Fruit fly (Drosophila melanogaster) whole organism, embryonic: ENCODE measurements around the gene CG6231.

ENCODE experiments used
- Atf6 ChIP-seq: fragments of 200-800 bp; sonication (Bioruptor generic); IDR thresholded peaks from 2 replicates; pipeline ENCODE4 v1.3.6; 2022; ENCODE audit warnings: missing biosample characterization, missing genetic modification characterization
- Bteb2 ChIP-seq: fragments of 200-800 bp; sonication (Bioruptor generic); optimal IDR thresholded peaks from 2 replicates; lab custom pipeline; 2016; ENCODE audit warnings: missing biosample characterization, missing genetic modification characterization
- CG10431 ChIP-seq: fragments of 200-800 bp; sonication (Bioruptor generic); optimal IDR thresholded peaks from 3 replicates; lab custom pipeline; 2018; ENCODE audit warnings: missing biosample characterization, mild to moderate bottlenecking, missing genetic modification characterization
- CG10462 ChIP-seq: fragments of 200-800 bp; sonication (Bioruptor generic); optimal IDR thresholded peaks from 2 replicates; lab custom pipeline; 2016; ENCODE audit warnings: missing biosample characterization, missing genetic modification characterization
- CG11247 ChIP-seq: fragments of 200-800 bp; sonication (Bioruptor generic); IDR thresholded peaks from 2 replicates; pipeline ENCODE4 v1.3.6; 2022; ENCODE audit warnings: missing biosample characterization, missing genetic modification characterization
- CG13775 ChIP-seq: fragments of 200-800 bp; sonication (Bioruptor generic); optimal IDR thresholded peaks from 3 replicates; lab custom pipeline; 2017; ENCODE audit warnings: missing biosample characterization, mild to moderate bottlenecking, missing genetic modification characterization
- CG14014 ChIP-seq: fragments of 200-800 bp; sonication (Bioruptor generic); IDR thresholded peaks from 2 replicates; pipeline ENCODE4 v1.3.6; 2022; ENCODE audit warnings: missing biosample characterization, missing genetic modification characterization
- CG15601 ChIP-seq: fragments of 200-800 bp; sonication (Bioruptor generic); optimal IDR thresholded peaks from 3 replicates; lab custom pipeline; 2019; ENCODE audit warnings: missing biosample characterization, mild to moderate bottlenecking, missing genetic modification characterization, moderate library complexity
- CG16863 ChIP-seq: fragments of 200-800 bp; sonication (Bioruptor generic); optimal IDR thresholded peaks from 3 replicates; lab custom pipeline; 2016; ENCODE audit warnings: missing biosample characterization, missing genetic modification characterization
- CG17385 ChIP-seq: fragments of 200-800 bp; sonication (Bioruptor generic); optimal IDR thresholded peaks from 3 replicates; lab custom pipeline; 2018; ENCODE audit warnings: missing biosample characterization, mild to moderate bottlenecking, missing genetic modification characterization
- CG2116 ChIP-seq: fragments of 200-800 bp; sonication (Bioruptor generic); optimal IDR thresholded peaks from 3 replicates; lab custom pipeline; 2018; ENCODE audit warnings: missing biosample characterization, mild to moderate bottlenecking, missing genetic modification characterization
- CG2199 ChIP-seq: fragments of 200-800 bp; sonication (Bioruptor generic); IDR thresholded peaks from 3 replicates; pipeline ENCODE4 v1.3.6; 2022; ENCODE audit warnings: missing biosample characterization, missing genetic modification characterization
- CG31365 ChIP-seq: fragments of 200-800 bp; sonication (Bioruptor generic); optimal IDR thresholded peaks from 2 replicates; lab custom pipeline; 2018; ENCODE audit warnings: missing biosample characterization, mild to moderate bottlenecking, missing genetic modification characterization
- CG32532 ChIP-seq: fragments of 200-800 bp; sonication (Bioruptor generic); IDR thresholded peaks from 2 replicates; pipeline ENCODE4 v1.3.6; 2022; ENCODE audit warnings: missing biosample characterization, missing genetic modification characterization
- CG32772 ChIP-seq: fragments of 200-800 bp; sonication (Bioruptor generic); IDR thresholded peaks from 2 replicates; pipeline ENCODE4 v1.3.6; 2022; ENCODE audit warnings: missing biosample characterization, missing genetic modification characterization
- CG4282 ChIP-seq: fragments of 200-800 bp; sonication (Bioruptor generic); optimal IDR thresholded peaks from 2 replicates; lab custom pipeline; 2016; ENCODE audit warnings: missing biosample characterization, missing genetic modification characterization
- CG7372 ChIP-seq: fragments of 200-800 bp; sonication (Bioruptor generic); IDR thresholded peaks from 2 replicates; pipeline ENCODE4 v1.3.6; 2022; ENCODE audit warnings: missing biosample characterization, missing genetic modification characterization
- CG7839 ChIP-seq: fragments of 200-800 bp; sonication (Bioruptor generic); optimal IDR thresholded peaks from 3 replicates; lab custom pipeline; 2018; ENCODE audit warnings: missing biosample characterization, mild to moderate bottlenecking, missing genetic modification characterization, moderate library complexity
- CG8089 ChIP-seq: fragments of 200-800 bp; sonication (Bioruptor generic); optimal IDR thresholded peaks from 3 replicates; lab custom pipeline; 2016; ENCODE audit warnings: missing biosample characterization, missing genetic modification characterization
- CG8388 ChIP-seq: fragments of 200-800 bp; sonication (Bioruptor generic); optimal IDR thresholded peaks from 2 replicates; lab custom pipeline; 2019; ENCODE audit warnings: missing biosample characterization, mild to moderate bottlenecking, missing genetic modification characterization, moderate library complexity
- CG9727 ChIP-seq: fragments of 200-800 bp; sonication (Bioruptor generic); optimal IDR thresholded peaks from 3 replicates; lab custom pipeline; 2017; ENCODE audit warnings: missing biosample characterization, mild to moderate bottlenecking, missing genetic modification characterization
- CG9932 ChIP-seq: fragments of 200-800 bp; sonication (Bioruptor generic); IDR thresholded peaks from 2 replicates; pipeline ENCODE4 v1.3.6; 2022; ENCODE audit warnings: missing biosample characterization, missing genetic modification characterization
- CHES-1-like ChIP-seq: fragments of 200-800 bp; sonication (Bioruptor generic); optimal IDR thresholded peaks from 2 replicates; lab custom pipeline; 2016; ENCODE audit warnings: missing biosample characterization, missing genetic modification characterization
- CTCF ChIP-seq: fragments of 200-800 bp; sonication (Bioruptor generic); optimal IDR thresholded peaks from 2 replicates; lab custom pipeline; 2017; ENCODE audit warnings: missing biosample characterization, mild to moderate bottlenecking, missing genetic modification characterization, moderate library complexity
- CrebB ChIP-seq: fragments of 200-800 bp; sonication (Bioruptor generic); optimal IDR thresholded peaks from 3 replicates; lab custom pipeline; 2018; ENCODE audit warnings: missing biosample characterization, mild to moderate bottlenecking, missing genetic modification characterization
- Dek ChIP-seq: fragments of 200-800 bp; sonication (Bioruptor generic); optimal IDR thresholded peaks from 3 replicates; lab custom pipeline; 2019; ENCODE audit warnings: missing biosample characterization, mild to moderate bottlenecking, missing genetic modification characterization, moderate library complexity
- Dip3 ChIP-seq: fragments of 200-800 bp; sonication (Bioruptor generic); optimal IDR thresholded peaks from 3 replicates; lab custom pipeline; 2016; ENCODE audit warnings: missing biosample characterization, missing genetic modification characterization
- Dll ChIP-seq: fragments of 200-800 bp; sonication (Bioruptor generic); IDR thresholded peaks from 4 replicates; pipeline ENCODE4 v1.3.6; 2022; ENCODE audit warnings: missing biosample characterization, missing genetic modification characterization; ENCODE audit not compliant: partially characterized antibody
- Ets65A ChIP-seq: fragments of 200-800 bp; sonication (Bioruptor generic); peaks from one replicate; lab custom pipeline; 2016; ENCODE audit warnings: missing biosample characterization, missing genetic modification characterization
- Hmr ChIP-seq: fragments of 200-800 bp; sonication (Bioruptor generic); optimal IDR thresholded peaks from 3 replicates; lab custom pipeline; 2017; ENCODE audit warnings: mild to moderate bottlenecking, missing biosample characterization, missing genetic modification reagents, missing genetic modification characterization
- MBD-R2 ChIP-seq: fragments of 200-800 bp; sonication (Bioruptor generic); IDR thresholded peaks from 2 replicates; pipeline ENCODE4 v1.3.6; 2022; ENCODE audit warnings: missing biosample characterization, missing genetic modification characterization
- Nf-YC ChIP-seq: fragments of 200-800 bp; optimal IDR thresholded peaks from 3 replicates; lab custom pipeline; 2019; ENCODE audit warnings: missing biosample characterization, mild to moderate bottlenecking, missing genetic modification characterization, moderate library complexity
- Pdp1 ChIP-seq, 2 experiments: fragments of 200-800 bp; sonication (Bioruptor generic); optimal IDR thresholded peaks; 3 replicates each; lab custom pipeline; 2016; ENCODE audit warnings: missing biosample characterization in 2 of 2, missing genetic modification characterization in 2 of 2, mild to moderate bottlenecking in 1 of 2, moderate library complexity in 1 of 2
- Sin3A ChIP-seq: fragments of >200 bp; optimal IDR thresholded peaks from 2 replicates; lab custom pipeline; 2018
- Sry-δ ChIP-seq: fragments of 200-800 bp; sonication (Bioruptor generic); optimal IDR thresholded peaks from 2 replicates; lab custom pipeline; 2016; ENCODE audit warnings: missing biosample characterization, missing genetic modification characterization
- Ssrp ChIP-seq: fragments of 200-800 bp; sonication (Bioruptor generic); optimal IDR thresholded peaks from 2 replicates; lab custom pipeline; 2018; ENCODE audit warnings: missing biosample characterization, mild to moderate bottlenecking, missing genetic modification characterization, moderate library complexity
- caup ChIP-seq: fragments of 200-800 bp; sonication (Bioruptor generic); optimal IDR thresholded peaks from 3 replicates; lab custom pipeline; 2017; ENCODE audit warnings: missing biosample characterization, mild to moderate bottlenecking, missing genetic modification characterization, moderate library complexity; ENCODE audit not compliant: severe bottlenecking
- chif ChIP-seq, 2 experiments: fragments of 200-800 bp; sonication (Bioruptor generic); optimal IDR thresholded peaks; 3 replicates each; lab custom pipeline; 2016; ENCODE audit warnings: missing biosample characterization in 2 of 2, missing genetic modification characterization in 2 of 2
- dpn ChIP-seq, 2 experiments: fragments of 200-800 bp; sonication (Bioruptor generic); optimal IDR thresholded peaks; 3 replicates each; lab custom pipeline; 2016; ENCODE audit warnings: missing biosample characterization in 2 of 2, missing genetic modification characterization in 2 of 2
- hbn ChIP-seq: fragments of 200-800 bp; sonication (Bioruptor generic); IDR thresholded peaks from 2 replicates; pipeline ENCODE4 v1.3.6; 2022; ENCODE audit warnings: missing biosample characterization, missing genetic modification characterization; ENCODE audit not compliant: partially characterized antibody
- her ChIP-seq: fragments of 200-800 bp; sonication (Bioruptor generic); optimal IDR thresholded peaks from 2 replicates; lab custom pipeline; 2016; ENCODE audit warnings: missing biosample characterization, missing genetic modification characterization
- hth ChIP-seq: fragments of >200 bp; optimal IDR thresholded peaks from 2 replicates; lab custom pipeline; 2017; ENCODE audit warnings: inconsistent platforms
- kah ChIP-seq: fragments of 200-800 bp; sonication (Bioruptor generic); optimal IDR thresholded peaks from 2 replicates; lab custom pipeline; 2018; ENCODE audit warnings: missing biosample characterization, mild to moderate bottlenecking, missing genetic modification characterization
- nmo ChIP-seq: fragments of 200-800 bp; sonication (Bioruptor generic); optimal IDR thresholded peaks from 2 replicates; lab custom pipeline; 2018; ENCODE audit warnings: missing biosample characterization, mild to moderate bottlenecking, missing genetic modification characterization, moderate library complexity
- sens ChIP-seq: fragments of 200-800 bp; sonication (Bioruptor generic); peaks from one replicate; lab custom pipeline; 2016; ENCODE audit warnings: missing biosample characterization, missing genetic modification characterization
- sna ChIP-seq: fragments of 200-800 bp; sonication (Bioruptor generic); IDR thresholded peaks from 2 replicates; pipeline ENCODE4 v1.3.6; 2022; ENCODE audit warnings: missing biosample characterization, missing genetic modification characterization; ENCODE audit not compliant: partially characterized antibody
- sob ChIP-seq: fragments of 200-800 bp; sonication (Bioruptor generic); IDR thresholded peaks from 2 replicates; pipeline ENCODE4 v1.3.6; 2022; ENCODE audit warnings: missing biosample characterization, missing genetic modification characterization
- sug ChIP-seq: fragments of 200-800 bp; optimal IDR thresholded peaks from 2 replicates; lab custom pipeline; 2019; ENCODE audit warnings: missing biosample characterization, mild to moderate bottlenecking, missing genetic modification characterization, moderate library complexity
- tx ChIP-seq: fragments of 200-800 bp; sonication (Bioruptor generic); optimal IDR thresholded peaks from 2 replicates; lab custom pipeline; 2016; ENCODE audit warnings: missing biosample characterization, missing genetic modification characterization
- vnd ChIP-seq: fragments of 200-800 bp; sonication (Bioruptor generic); IDR thresholded peaks from 3 replicates; pipeline ENCODE4 v1.3.6; 2022; ENCODE audit warnings: missing biosample characterization, missing genetic modification characterization; ENCODE audit not compliant: partially characterized antibody

Gene CG6231

DNA sequence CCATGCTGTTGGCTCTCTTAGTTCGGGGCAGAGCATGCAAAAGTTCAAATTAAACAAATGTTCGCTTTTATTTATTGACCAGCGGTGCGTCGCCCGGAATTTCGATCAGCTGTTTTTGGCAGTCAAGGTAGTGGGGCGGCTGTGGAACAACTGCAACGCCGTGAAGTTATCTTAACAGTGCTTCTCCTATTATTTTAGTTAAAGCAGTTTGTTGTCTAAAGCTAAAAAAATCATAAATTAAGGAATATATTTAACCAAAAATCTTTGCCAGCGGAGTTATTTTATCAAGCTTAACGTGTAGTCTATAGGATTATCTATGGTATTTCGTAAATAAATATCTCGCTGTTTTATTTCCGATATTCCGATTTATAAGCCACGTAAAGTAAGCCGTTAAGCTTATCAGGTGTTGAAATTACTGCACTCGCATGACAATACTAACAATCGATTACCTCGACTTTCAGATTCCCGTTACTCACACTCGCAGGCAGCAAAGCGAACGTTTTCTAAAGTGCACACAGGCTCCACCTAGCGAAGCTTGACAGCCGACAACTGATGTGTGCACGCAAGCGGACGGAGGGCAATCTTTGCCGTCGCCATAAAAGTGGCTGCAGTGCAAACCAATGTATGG is 15.9 kb upstream of the CG6231 start, which contains the start of the genes CG6195 and CG31220 (continued):
- TF ChIP-seq CG31365 (tag; lab: Kevin White, UChicago) (peak; percentile 33), Hmr (GFP tag; lab: Kevin White, UChicago) (peak; percentile 42), sug (tag; lab: Kevin White, UChicago) (peak; percentile 12), vnd (GFP tag; lab: Robert Waterston, UW) (no peak), Pdp1 (GFP tag; optimal IDR thresholded peaks at IDR 0.05; lab: Kevin White, UChicago) (peak; percentile 12 to 65), Sin3A (lab: Kevin White, UChicago) (peak; percentile 48), sens (GFP tag; lab: Kevin White, UChicago) (peak; percentile 86), kah (GFP tag; lab: Kevin White, UChicago) (no peak), Ssrp (tag; lab: Kevin White, UChicago) (no peak), dpn (GFP tag; optimal IDR thresholded peaks at IDR 0.05; lab: Kevin White, UChicago) (peak; percentile 44 to 49), CrebB (tag; lab: Kevin White, UChicago) (no peak), CG15601 (tag; lab: Kevin White, UChicago) (peak; percentile 6), Ets65A (GFP tag; lab: Kevin White, UChicago) (peak; percentile 62), her (GFP tag; lab: Kevin White, UChicago) (peak; percentile 44), CG9727 (GFP tag; lab: Kevin White, UChicago) (no peak), tx (GFP tag; lab: Kevin White, UChicago) (peak; percentile 11), hth (no peak), Dll (peak; percentile 51; the same call in 2 of the 4 replicates), Bteb2 (GFP tag; lab: Kevin White, UChicago) (peak; percentile 9), CG2199 (GFP tag; lab: Robert Waterston, UW) (peak; percentile 76; the same call in 1 of the 3 replicates), Dek (tag; lab: Kevin White, UChicago) (peak; percentile 44), CG4282 (GFP tag; lab: Kevin White, UChicago) (peak; percentile 26), CG8089 (GFP tag; lab: Kevin White, UChicago) (peak; percentile 23), CG17385 (GFP tag; lab: Kevin White, UChicago) (no peak), CG32772 (GFP tag; lab: Robert Waterston, UW) (0 out of 2 replicates have a peak, but pooled peaks have one; percentile 9), CHES-1-like (GFP tag; lab: Kevin White, UChicago) (no peak), CG7839 (tag; lab: Kevin White, UChicago) (peak; percentile 23), sna (0 out of 2 replicates have a peak, but pooled peaks have one; percentile 11), CG10462 (GFP tag; lab: Kevin White, UChicago) (peak; percentile 74), CG8388 (GFP tag; lab: Kevin White, UChicago) (no peak), CG11247 (GFP tag; lab: Robert Waterston, UW) (peak; percentile 33; the same call in 1 of the 2 replicates), CTCF (peak; percentile 93), CG9932 (GFP tag; lab: Robert Waterston, UW) (no peak), CG14014 (peak; percentile 29; the same call in 1 of the 2 replicates), Atf6 (GFP tag; lab: Robert Waterston, UW) (0 out of 2 replicates have a peak, but pooled peaks have one; percentile 14), hbn (GFP tag; lab: Robert Waterston, UW) (peak; percentile 33; the same call in 1 of the 2 replicates), caup (peak; percentile 12), chif (GFP tag; optimal IDR thresholded peaks at IDR 0.05; lab: Kevin White, UChicago) (peak; percentile 14 to 35), CG7372 (GFP tag; lab: Robert Waterston, UW) (no peak), Nf-YC (tag; lab: Kevin White, UChicago) (peak; percentile 5), CG32532 (GFP tag; lab: Robert Waterston, UW) (peak; percentile 70; the same call in 1 of the 2 replicates), CG13775 (GFP tag; lab: Kevin White, UChicago) (peak; percentile 36), CG2116 (peak; percentile 45), sob (0 out of 2 replicates have a peak, but pooled peaks have one; percentile 28), Dip3 (GFP tag; lab: Kevin White, UChicago) (no peak), CG16863 (GFP tag; lab: Kevin White, UChicago) (peak; percentile 2), MBD-R2 (GFP tag; lab: Robert Waterston, UW) (peak; percentile 92), Sry-δ (GFP tag; lab: Kevin White, UChicago) (peak; percentile 0), CG10431 (peak; percentile 17), nmo (GFP tag; lab: Kevin White, UChicago) (peak; percentile 42)
